Fruit fly (Drosophila melanogaster): ENCODE results near the gene CG7840.

Gene CG7840

dm6 chr2L:8270916-8271315, 34.5 kb upstream of the CG7840 start (continued):
- TF ChIP-seq CG12299 (tag; optimal IDR thresholded peaks at IDR 0.05) (no peak), Sry-δ (GFP tag; optimal IDR thresholded peaks at IDR 0.05) (no peak), CG9437 (GFP tag; optimal IDR thresholded peaks at IDR 0.05) (no peak), CG10321 (GFP tag; IDR thresholded peaks at IDR 0.05) (no peak), Dad (GFP tag; optimal IDR thresholded peaks at IDR 0.05) (no peak), Xrp1 (GFP tag; IDR thresholded peaks at IDR 0.05) (peak; percentile 54; the same call in 1 of the 2 replicates)

dm6 chr2L:8274127-8274526, 31.3 kb upstream of the CG7840 start:
- TF ChIP-seq tap (tag; optimal IDR thresholded peaks at IDR 0.05) (no peak), Blimp-1 (GFP tag; optimal IDR thresholded peaks at IDR 0.05) (peak; percentile 5), hkb (optimal IDR thresholded peaks at IDR 0.05) (no peak), hkb (GFP tag; IDR thresholded peaks at IDR 0.05) (no peak)

dm6 chr2L:8274958-8275584, 30.3 kb upstream of the CG7840 start:
- TF ChIP-seq Max (GFP tag; optimal IDR thresholded peaks at IDR 0.05): peak; percentile 18
- TF ChIP-seq Stat92E (GFP tag; optimal IDR thresholded peaks at IDR 0.05): peak in 1 of 3 experiments; percentile 57
- peak; percentile 85 for TF ChIP-seq CG15479 (GFP tag; optimal IDR thresholded peaks at IDR 0.05)
- peak; percentile 6 for TF ChIP-seq CG16863 (GFP tag; optimal IDR thresholded peaks at IDR 0.05)
- no peak for TF ChIP-seq CG11085 (GFP tag; IDR thresholded peaks at IDR 0.05)
- TF ChIP-seq ase (GFP tag; IDR thresholded peaks at IDR 0.05): 0 out of 3 replicates have a peak, but pooled peaks have one; percentile 25
- peak; percentile 21 for TF ChIP-seq D19B (GFP tag; optimal IDR thresholded peaks at IDR 0.05)
- TF ChIP-seq CG8281 (tag; optimal IDR thresholded peaks at IDR 0.05): peak; percentile 13
- TF ChIP-seq tll (GFP tag; optimal IDR thresholded peaks at IDR 0.05): peak in 1 of 2 experiments; percentile 83
- TF ChIP-seq Hr78 (GFP tag; optimal IDR thresholded peaks at IDR 0.05): peak in 1 of 2 experiments; percentile 17
- TF ChIP-seq btn (GFP tag; optimal IDR thresholded peaks at IDR 0.05): no peak
- peak; percentile 56 for TF ChIP-seq CG6813 (GFP tag; optimal IDR thresholded peaks at IDR 0.05)
- peak; percentile 14 for TF ChIP-seq caup (GFP tag; optimal IDR thresholded peaks at IDR 0.05; ENCODE audit: severe bottlenecking)
- TF ChIP-seq MESR4 (GFP tag; optimal IDR thresholded peaks at IDR 0.05): no peak
- peak; percentile 63 for TF ChIP-seq CG17385 (GFP tag; optimal IDR thresholded peaks at IDR 0.05)
- TF ChIP-seq kah (GFP tag; optimal IDR thresholded peaks at IDR 0.05): no peak
- no peak for TF ChIP-seq fd3F (GFP tag; optimal IDR thresholded peaks at IDR 0.05)
- peak; percentile 45 for TF ChIP-seq chn (GFP tag; optimal IDR thresholded peaks at IDR 0.05)
- no peak for TF ChIP-seq CG10321 (GFP tag; IDR thresholded peaks at IDR 0.05)
- no peak for TF ChIP-seq Poxn (GFP tag; IDR thresholded peaks at IDR 0.05)
- TF ChIP-seq zen (tag; optimal IDR thresholded peaks at IDR 0.05): peak; percentile 90
- no peak for TF ChIP-seq CG7357 (GFP tag; IDR thresholded peaks at IDR 0.05)
- peak; percentile 47; the same call in 1 of the 2 replicates for TF ChIP-seq CG32767 (GFP tag; IDR thresholded peaks at IDR 0.05)
- TF ChIP-seq CG9437 (GFP tag; optimal IDR thresholded peaks at IDR 0.05): peak; percentile 49
- no peak for TF ChIP-seq chinmo (GFP tag; IDR thresholded peaks at IDR 0.05; ENCODE audit: partially characterized antibody)
- no peak for TF ChIP-seq CG1792 (GFP tag; optimal IDR thresholded peaks at IDR 0.05)
- peak; percentile 53; the same call in 1 of the 3 replicates for TF ChIP-seq z (GFP tag; IDR thresholded peaks at IDR 0.05)
- TF ChIP-seq CG12744 (GFP tag; optimal IDR thresholded peaks at IDR 0.05): peak; percentile 38
- peak; percentile 25 for TF ChIP-seq CG12104 (GFP tag; optimal IDR thresholded peaks at IDR 0.05)
- peak; percentile 47 for TF ChIP-seq onecut (GFP tag; IDR thresholded peaks at IDR 0.05)
- peak; percentile 7 for TF ChIP-seq pho (GFP tag; optimal IDR thresholded peaks at IDR 0.05)
- peak; percentile 64 for TF ChIP-seq Six4 (GFP tag; optimal IDR thresholded peaks at IDR 0.05)
- TF ChIP-seq otp (GFP tag; IDR thresholded peaks at IDR 0.05): peak; percentile 49; the same call in 1 of the 3 replicates
- peak; percentile 65 for TF ChIP-seq tio (GFP tag; optimal IDR thresholded peaks at IDR 0.05)
- TF ChIP-seq Dfd (GFP tag; optimal IDR thresholded peaks at IDR 0.05): no peak
- peak; percentile 29 for TF ChIP-seq CG12299 (tag; optimal IDR thresholded peaks at IDR 0.05)
- 0 out of 2 replicates have a peak, but pooled peaks have one; percentile 11 for TF ChIP-seq sens-2 (GFP tag; IDR thresholded peaks at IDR 0.05)
- TF ChIP-seq stc (GFP tag; IDR thresholded peaks at IDR 0.05): peak; percentile 61; the same call in 1 of the 2 replicates

Data from whole organism, embryonic.